Worm (Caenorhabditis elegans): ENCODE results near the gene F47D12.6.

- TF ChIP-seq lin-15B (tag; optimal IDR thresholded peaks at IDR 0.05) (no peak), rnt-1 (tag; optimal IDR thresholded peaks at IDR 0.05) (no peak), efl-1 (optimal IDR thresholded peaks at IDR 0.05) (no peak), efl-1 (GFP tag; optimal IDR thresholded peaks at IDR 0.05 in 1 of 2) (peak in 1 of 2 experiments; percentile 39), jun-1 (tag; optimal IDR thresholded peaks at IDR 0.05) (no peak)
These were observed 1.2 kb downstream of the F47D12.6 start, which contains the start of gene gadr-3 for ce11 chrIII:6285890-6286289.
